Worm (Caenorhabditis elegans) whole organism, L4 larva: ENCODE measurements around the gene F57H12.5.

Experiments used
- D1046.2 ChIP-seq: fragments of 200-800 bp; sonication (Bioruptor generic); IDR thresholded peaks from 2 replicates; pipeline ENCODE4 v1.3.6; 2022; ENCODE audit warnings: missing genetic modification characterization, missing compliant biosample characterization
- F44E2.7 ChIP-seq: fragments of 200-800 bp; sonication (Bioruptor generic); IDR thresholded peaks from 2 replicates; pipeline ENCODE4 v2.1.2; 2022; ENCODE audit warnings: missing genetic modification characterization, missing compliant biosample characterization
- R02D3.7 ChIP-seq: fragments of 150-350 bp; sonication (generic microtip); optimal IDR thresholded peaks from 3 replicates; lab custom pipeline; 2014; ENCODE audit warnings: missing biosample characterization, missing genetic modification characterization
- T26A8.4 ChIP-seq: fragments of 200-800 bp; sonication (Bioruptor generic); IDR thresholded peaks from 2 replicates; pipeline ENCODE4 v1.3.6; 2022; ENCODE audit warnings: missing genetic modification characterization, missing compliant biosample characterization
- Y105C5A.15 ChIP-seq: fragments of 200-800 bp; sonication (Bioruptor generic); IDR thresholded peaks from 2 replicates; pipeline ENCODE4 v1.3.6; 2022; ENCODE audit warnings: missing genetic modification characterization, missing compliant biosample characterization
- Y48G9A.11 ChIP-seq: fragments of 200-800 bp; sonication (Bioruptor generic); IDR thresholded peaks from 2 replicates; pipeline ENCODE4 v1.3.6; 2022; ENCODE audit warnings: missing genetic modification reagents, missing genetic modification characterization, missing compliant biosample characterization
- aha-1 ChIP-seq: fragments of 150-350 bp; peaks from one replicate; lab custom pipeline; 2014; ENCODE audit warnings: missing biosample characterization, missing genetic modification characterization
- aly-2 ChIP-seq: sonication (generic microtip); optimal IDR thresholded peaks from 2 replicates; lab custom pipeline; 2018; ENCODE audit warnings: missing biosample characterization, missing genetic modification characterization
- ama-1 ChIP-seq: fragments of 150-350 bp; optimal IDR thresholded peaks from 2 replicates; lab custom pipeline; 2014; ENCODE audit warnings: inconsistent platforms, mixed read lengths
- arid-1 ChIP-seq: fragments of 200-800 bp; sonication (Bioruptor generic); conservative IDR thresholded peaks from 2 replicates; pipeline ENCODE4 v1.3.6; 2022; ENCODE audit warnings: missing genetic modification reagents, missing genetic modification characterization, missing compliant biosample characterization
- daf-16 ChIP-seq, 3 experiments: sonication (generic microtip); optimal IDR thresholded peaks; 2 replicates each; lab custom pipeline; 2016 to 2017; ENCODE audit warnings: missing genetic modification characterization in 3 of 3, missing genetic modification reagents in 3 of 3, mild to moderate bottlenecking in 2 of 3, missing compliant biosample characterization in 2 of 3, missing biosample characterization in 1 of 3, moderate library complexity in 1 of 3
- dmd-6 ChIP-seq: fragments of 200-800 bp; sonication (Bioruptor generic); IDR thresholded peaks from 2 replicates; pipeline ENCODE4 v1.3.6; 2022; ENCODE audit warnings: missing genetic modification reagents, missing genetic modification characterization, missing compliant biosample characterization
- dpl-1 ChIP-seq: fragments of 150-350 bp; optimal IDR thresholded peaks from 2 replicates; lab custom pipeline; 2014; ENCODE audit warnings: missing biosample characterization, missing genetic modification reagents, missing genetic modification characterization
- hif-1 ChIP-seq, 2 experiments: sonication (generic microtip); optimal IDR thresholded peaks; 2 replicates each; lab custom pipeline; 2016 to 2017; ENCODE audit warnings: missing compliant biosample characterization in 2 of 2, missing genetic modification characterization in 2 of 2, missing genetic modification reagents in 2 of 2, missing genotype in 2 of 2, mild to moderate bottlenecking in 1 of 2
- hlh-30 ChIP-seq: sonication (generic microtip); optimal IDR thresholded peaks from 2 replicates; lab custom pipeline; 2017; ENCODE audit warnings: antibody characterized with exemption, mild to moderate bottlenecking, missing genetic modification characterization, missing compliant biosample characterization; ENCODE audit not compliant: insufficient read depth
- hmg-1.1 ChIP-seq: fragments of 200-800 bp; sonication (Bioruptor generic); IDR thresholded peaks from 2 replicates; pipeline ENCODE4 v1.3.6; 2022; ENCODE audit warnings: missing genetic modification reagents, missing genetic modification characterization, missing compliant biosample characterization
- jun-1 ChIP-seq: fragments of 150-350 bp; optimal IDR thresholded peaks from 2 replicates; lab custom pipeline; 2014; ENCODE audit warnings: missing biosample characterization, missing genetic modification reagents, missing genetic modification characterization
- lin-38 ChIP-seq: fragments of 200-800 bp; sonication (Bioruptor generic); IDR thresholded peaks from 2 replicates; pipeline ENCODE4 v1.3.6; 2022; ENCODE audit warnings: missing genetic modification reagents, missing genetic modification characterization, missing compliant biosample characterization
- lsy-2 ChIP-seq, 2 experiments: fragments of 150-350 bp in 1 of 2; sonication (generic microtip) in 1 of 2; optimal IDR thresholded peaks; 2 replicates each; lab custom pipeline; 2014 to 2017; ENCODE audit warnings: missing biosample characterization in 2 of 2, missing genetic modification characterization in 2 of 2
- mdt-29 ChIP-seq: fragments of 200-800 bp; sonication (Bioruptor generic); IDR thresholded peaks from 2 replicates; pipeline ENCODE4 v1.3.6; 2022; ENCODE audit warnings: missing genetic modification reagents, missing genetic modification characterization, missing compliant biosample characterization
- mes-2 ChIP-seq: sonication (generic microtip); optimal IDR thresholded peaks from 2 replicates; lab custom pipeline; 2016; ENCODE audit warnings: missing genotype, mild to moderate bottlenecking, missing genetic modification characterization, missing compliant biosample characterization; ENCODE audit not compliant: poor library complexity, severe bottlenecking
- nhr-111 ChIP-seq: fragments of 200-800 bp; sonication (Bioruptor generic); optimal IDR thresholded peaks from 2 replicates; lab custom pipeline; 2018; ENCODE audit warnings: mild to moderate bottlenecking, missing genetic modification characterization, missing compliant biosample characterization
- nhr-25 ChIP-seq: sonication (generic microtip); optimal IDR thresholded peaks from 2 replicates; lab custom pipeline; 2017; ENCODE audit warnings: missing genetic modification characterization, mild to moderate bottlenecking, missing compliant biosample characterization, antibody characterized with exemption, moderate library complexity, borderline replicate concordance; ENCODE audit not compliant: insufficient read depth
- nhr-41 ChIP-seq: fragments of 200-800 bp; sonication (Bioruptor generic); IDR thresholded peaks from 2 replicates; pipeline ENCODE4 v1.3.6; 2022; ENCODE audit warnings: missing genetic modification reagents, missing genetic modification characterization, missing compliant biosample characterization
- pha-4 ChIP-seq, 2 experiments: fragments of 150-350 bp in 1 of 2; fragments of 200-800 bp in 1 of 2; sonication (Bioruptor generic) in 1 of 2; IDR thresholded peaks in 1 of 2; optimal IDR thresholded peaks in 1 of 2; 2 replicates each; pipeline versions ENCODE4 v1.3.6 to Lab custom; 2014 to 2022; ENCODE audit warnings: missing genetic modification characterization in 2 of 2, missing genetic modification reagents in 2 of 2, missing biosample characterization in 1 of 2, missing compliant biosample characterization in 1 of 2
- pqm-1 ChIP-seq: sonication (generic microtip); optimal IDR thresholded peaks from 2 replicates; lab custom pipeline; 2017; ENCODE audit warnings: missing biosample characterization, missing genetic modification characterization
- rbr-2 ChIP-seq: sonication (generic microtip); optimal IDR thresholded peaks from 2 replicates; lab custom pipeline; 2016; ENCODE audit warnings: missing genotype, missing genetic modification characterization, missing compliant biosample characterization
- set-16 ChIP-seq: fragments of 200-800 bp; sonication (Bioruptor generic); IDR thresholded peaks from 2 replicates; pipeline ENCODE4 v1.3.6; 2022; ENCODE audit warnings: missing genetic modification reagents, missing genetic modification characterization, missing compliant biosample characterization
- snpc-1.2 ChIP-seq: fragments of 200-800 bp; sonication (Bioruptor generic); IDR thresholded peaks from 2 replicates; pipeline ENCODE4 v1.3.6; 2022; ENCODE audit warnings: missing genetic modification reagents, missing genetic modification characterization, missing compliant biosample characterization
- snpc-4 ChIP-seq: fragments of 150-350 bp; optimal IDR thresholded peaks from 2 replicates; lab custom pipeline; 2014; ENCODE audit warnings: missing biosample characterization, missing genetic modification characterization
- spr-1 ChIP-seq: sonication (generic microtip); optimal IDR thresholded peaks from 2 replicates; lab custom pipeline; 2016; ENCODE audit warnings: mild to moderate bottlenecking, missing genetic modification characterization, missing compliant biosample characterization
- tag-97 ChIP-seq: fragments of 200-800 bp; sonication (Bioruptor generic); IDR thresholded peaks from 2 replicates; pipeline ENCODE4 v1.3.6; 2022; ENCODE audit warnings: missing genetic modification characterization, missing compliant biosample characterization
- unc-62 ChIP-seq, 3 experiments: fragments of 150-350 bp in 1 of 3; sonication (generic microtip); optimal IDR thresholded peaks in 2 of 3; peaks in 1 of 3; 1 replicate in 1 of 3; 2 replicates in 2 of 3; lab custom pipeline; 2014 to 2017; ENCODE audit warnings: missing biosample characterization in 3 of 3, missing genetic modification characterization in 3 of 3, missing genetic modification reagents in 3 of 3, missing genotype in 1 of 3
- zfp-3 ChIP-seq: fragments of 200-800 bp; sonication (Bioruptor generic); conservative IDR thresholded peaks from 2 replicates; pipeline ENCODE4 v1.3.6; 2022; ENCODE audit warnings: missing genetic modification reagents, missing genetic modification characterization, missing compliant biosample characterization
- ztf-11 ChIP-seq: fragments of 150-350 bp; optimal IDR thresholded peaks from 2 replicates; lab custom pipeline; 2014; ENCODE audit warnings: missing biosample characterization, missing genetic modification characterization

Gene F57H12.5

ce11 chrIV:7923982-7924480 is 43.1 kb upstream of the F57H12.5 start, which contains the start of the genes xpo-3 and C49H3.3 (continued):
- TF ChIP-seq nhr-25 (tag; lab: Kevin White, UChicago) (no peak), Y105C5A.15 (GFP tag; lab: Robert Waterston, UW) (no peak), D1046.2 (no peak), snpc-4 (no peak), pqm-1 (tag; lab: Kevin White, UChicago) (no peak), hlh-30 (tag; lab: Kevin White, UChicago) (peak; percentile 80), jun-1 (tag; lab: Kevin White, UChicago) (no peak), T26A8.4 (no peak), aly-2 (tag; lab: Kevin White, UChicago) (no peak), nhr-41 (GFP tag; lab: Robert Waterston, UW) (no peak), tag-97 (GFP tag; lab: Robert Waterston, UW) (no peak), mdt-29 (GFP tag; lab: Robert Waterston, UW) (no peak), R02D3.7 (tag; lab: Kevin White, UChicago) (no peak), F44E2.7 (GFP tag; lab: Robert Waterston, UW) (no peak), lin-38 (0 out of 2 replicates have a peak, but pooled peaks have one; percentile 22)

ce11 chrIV:7924975-7925828 is 41.9 kb upstream of the F57H12.5 start:
- TF ChIP-seq lsy-2 (tag; optimal IDR thresholded peaks at IDR 0.05; lab: Kevin White, UChicago) (peak in 1 of 2 experiments; percentile 20), dmd-6 (no peak), daf-16 (GFP tag; optimal IDR thresholded peaks at IDR 0.05; lab: Kevin White, UChicago) (peak in 1 of 2 experiments; percentile 16), daf-16 (tag; optimal IDR thresholded peaks at IDR 0.05; lab: Kevin White, UChicago) (no peak), aha-1 (peak; percentile 80), mes-2 (tag; lab: Kevin White, UChicago) (peak; percentile 8), ztf-11 (no peak), zfp-3 (peak; percentile 57; the same call in 1 of the 2 replicates), arid-1 (GFP tag; lab: Robert Waterston, UW) (peak; percentile 32; the same call in 1 of the 2 replicates), pqm-1 (tag; lab: Kevin White, UChicago) (no peak), nhr-111 (no peak), snpc-1.2 (GFP tag; lab: Robert Waterston, UW) (peak; percentile 55; the same call in 1 of the 2 replicates), spr-1 (tag; lab: Kevin White, UChicago) (no peak), set-16 (GFP tag; lab: Robert Waterston, UW) (peak; percentile 50), nhr-25 (tag; lab: Kevin White, UChicago) (no peak), ama-1 (lab: Kevin White, UChicago) (peak; percentile 75)

- peak; percentile 87; the same call in 1 of the 2 replicates for TF ChIP-seq set-16 (GFP tag; lab: Robert Waterston, UW)
- TF ChIP-seq hmg-1.1 (GFP tag; lab: Robert Waterston, UW), result 0 out of 2 replicates have a peak, but pooled peaks have one; percentile 25
- no peak for TF ChIP-seq hif-1 (tag; optimal IDR thresholded peaks at IDR 0.05; lab: Kevin White, UChicago)
- 0 out of 2 replicates have a peak, but pooled peaks have one; percentile 20 for TF ChIP-seq pha-4 (GFP tag; IDR thresholded peaks at IDR 0.05; lab: Robert Waterston, UW)
- no peak for TF ChIP-seq pha-4 (tag; optimal IDR thresholded peaks at IDR 0.05; lab: Kevin White, UChicago)
- TF ChIP-seq rbr-2 (tag; lab: Kevin White, UChicago), result peak; percentile 18
- no peak for TF ChIP-seq Y48G9A.11 (GFP tag; lab: Robert Waterston, UW)
- peak; percentile 6 for TF ChIP-seq dpl-1 (GFP tag; lab: Kevin White, UChicago)
- peak in 1 of 2 experiments; percentile 36 for TF ChIP-seq unc-62 (GFP tag; optimal IDR thresholded peaks at IDR 0.05 in 1 of 2; lab: Kevin White, UChicago)
- TF ChIP-seq unc-62 (tag; optimal IDR thresholded peaks at IDR 0.05; lab: Kevin White, UChicago), result no peak
Measured at ce11 chrIV:7926102-7926840, 40.8 kb upstream of the F57H12.5 start, which contains the start of gene rps-2. Gene rps-2 (minus strand): TSS chrIV:7926391.
